Worm (Caenorhabditis elegans) whole organism, L2 larva: ENCODE data around the gene sid-5.
"Not testable (repeated sequence)": the region's sequence is repeated elsewhere in the genome, so short reads cannot be mapped to it uniquely, and the experiment has no call there.

Experiments
- C34F6.9 ChIP-seq: fragments of 150-350 bp; optimal IDR thresholded peaks from 2 replicates; lab custom pipeline; 2014; ENCODE audit warnings: missing biosample characterization, missing genetic modification characterization
- F13H6.1 ChIP-seq: sonication (generic microtip); optimal IDR thresholded peaks from 2 replicates; lab custom pipeline; 2016; ENCODE audit warnings: missing genetic modification characterization, missing compliant biosample characterization
- Y55F3AM.14 ChIP-seq: fragments of 200-800 bp; sonication (Bioruptor generic); optimal IDR thresholded peaks from 2 replicates; lab custom pipeline; 2018; ENCODE audit warnings: mild to moderate bottlenecking, missing genetic modification characterization, missing compliant biosample characterization
- ZK546.5 ChIP-seq: sonication (generic microtip); optimal IDR thresholded peaks from 2 replicates; lab custom pipeline; 2017; ENCODE audit warnings: missing biosample characterization, missing genetic modification characterization
- ama-1 ChIP-seq: fragments of 150-350 bp; optimal IDR thresholded peaks from 2 replicates; lab custom pipeline; 2018; ENCODE audit warnings: inconsistent platforms
- blmp-1 ChIP-seq: sonication (generic microtip); optimal IDR thresholded peaks from 2 replicates; lab custom pipeline; 2017; ENCODE audit warnings: missing genetic modification characterization, mild to moderate bottlenecking, missing compliant biosample characterization, antibody characterized with exemption, moderate library complexity; ENCODE audit not compliant: insufficient read depth
- ceh-82 ChIP-seq: fragments of 150-350 bp; optimal IDR thresholded peaks from 2 replicates; lab custom pipeline; 2014; ENCODE audit warnings: missing biosample characterization, missing genetic modification characterization
- crh-2 ChIP-seq: sonication (generic microtip); optimal IDR thresholded peaks from 2 replicates; lab custom pipeline; 2017; ENCODE audit warnings: missing biosample characterization, missing genetic modification characterization
- dmd-4 ChIP-seq: sonication (generic microtip); optimal IDR thresholded peaks from 2 replicates; lab custom pipeline; 2017; ENCODE audit warnings: missing biosample characterization, missing genetic modification characterization
- egl-27 ChIP-seq: sonication (generic microtip); optimal IDR thresholded peaks from 3 replicates; lab custom pipeline; 2017; ENCODE audit warnings: missing biosample characterization, missing genetic modification reagents, missing genetic modification characterization
- elt-1 ChIP-seq: fragments of 150-350 bp; optimal IDR thresholded peaks from 2 replicates; lab custom pipeline; 2014; ENCODE audit warnings: missing biosample characterization, missing genetic modification characterization
- elt-3 ChIP-seq: sonication (generic microtip); optimal IDR thresholded peaks from 2 replicates; lab custom pipeline; 2017; ENCODE audit warnings: missing biosample characterization, missing genetic modification characterization
- fos-1 ChIP-seq: fragments of 150-350 bp; optimal IDR thresholded peaks from 2 replicates; lab custom pipeline; 2014; ENCODE audit warnings: missing biosample characterization, missing genetic modification characterization
- gmeb-1 ChIP-seq: fragments of 150-350 bp; optimal IDR thresholded peaks from 2 replicates; lab custom pipeline; 2014; ENCODE audit warnings: missing biosample characterization, missing genetic modification characterization
- lin-11 ChIP-seq: fragments of 150-350 bp; sonication (generic microtip); optimal IDR thresholded peaks from 2 replicates; lab custom pipeline; 2014; ENCODE audit warnings: missing biosample characterization, missing genetic modification characterization, inconsistent platforms, mixed read lengths
- lin-13 ChIP-seq: fragments of 150-350 bp; optimal IDR thresholded peaks from 2 replicates; lab custom pipeline; 2014; ENCODE audit warnings: missing biosample characterization, missing genetic modification reagents, missing genetic modification characterization
- lsy-2 ChIP-seq, 2 experiments: fragments of 150-350 bp in 1 of 2; sonication (generic microtip) in 1 of 2; optimal IDR thresholded peaks; 2 replicates each; lab custom pipeline; 2014 to 2017; ENCODE audit warnings: missing biosample characterization in 2 of 2, missing genetic modification characterization in 2 of 2
- nhr-10 ChIP-seq: sonication (generic microtip); optimal IDR thresholded peaks from 2 replicates; lab custom pipeline; 2017; ENCODE audit warnings: missing biosample characterization, missing genetic modification characterization
- nhr-11 ChIP-seq: fragments of 150-350 bp; optimal IDR thresholded peaks from 2 replicates; lab custom pipeline; 2014; ENCODE audit warnings: missing biosample characterization, missing genetic modification characterization
- nhr-129 ChIP-seq: fragments of 150-350 bp; optimal IDR thresholded peaks from 2 replicates; lab custom pipeline; 2014; ENCODE audit warnings: missing biosample characterization, missing genetic modification characterization
- nhr-21 ChIP-seq: fragments of 150-350 bp; optimal IDR thresholded peaks from 2 replicates; lab custom pipeline; 2014; ENCODE audit warnings: missing biosample characterization, missing genetic modification characterization
- nhr-237 ChIP-seq: fragments of 150-350 bp; optimal IDR thresholded peaks from 2 replicates; lab custom pipeline; 2014; ENCODE audit warnings: missing biosample characterization, missing genetic modification characterization
- nhr-6 ChIP-seq: fragments of 150-350 bp; optimal IDR thresholded peaks from 2 replicates; lab custom pipeline; 2014; ENCODE audit warnings: missing biosample characterization, missing genetic modification characterization
- nhr-77 ChIP-seq: fragments of 150-350 bp; optimal IDR thresholded peaks from 2 replicates; lab custom pipeline; 2014; ENCODE audit warnings: missing biosample characterization, missing genetic modification characterization
- peb-1 ChIP-seq: fragments of 150-350 bp; optimal IDR thresholded peaks from 2 replicates; lab custom pipeline; 2014; ENCODE audit warnings: missing biosample characterization, missing genetic modification characterization
- sma-3 ChIP-seq: sonication (generic microtip); optimal IDR thresholded peaks from 2 replicates; lab custom pipeline; 2016; ENCODE audit warnings: missing genetic modification reagents, missing genetic modification characterization, missing compliant biosample characterization
- sma-9 ChIP-seq, 2 experiments: fragments of 150-350 bp in 1 of 2; sonication (generic microtip) in 1 of 2; optimal IDR thresholded peaks; 2 replicates each; lab custom pipeline; 2014 to 2016; ENCODE audit warnings: missing genetic modification characterization in 2 of 2, mild to moderate bottlenecking in 1 of 2, missing biosample characterization in 1 of 2, missing compliant biosample characterization in 1 of 2, missing genetic modification reagents in 1 of 2, moderate library complexity in 1 of 2
- snpc-4 ChIP-seq: fragments of 150-350 bp; optimal IDR thresholded peaks from 2 replicates; lab custom pipeline; 2014; ENCODE audit warnings: missing biosample characterization, missing genetic modification characterization
- unc-39 ChIP-seq: fragments of 150-350 bp; optimal IDR thresholded peaks from 2 replicates; lab custom pipeline; 2014; ENCODE audit warnings: missing biosample characterization, missing genetic modification characterization
- unc-55 ChIP-seq: fragments of 150-350 bp; sonication (generic microtip); optimal IDR thresholded peaks from 3 replicates; lab custom pipeline; 2014; ENCODE audit warnings: missing biosample characterization, missing genetic modification reagents, missing genetic modification characterization
- unc-62 ChIP-seq: fragments of 150-350 bp; optimal IDR thresholded peaks from 2 replicates; lab custom pipeline; 2014; ENCODE audit warnings: missing biosample characterization, missing genetic modification reagents, missing genetic modification characterization
- ztf-1 ChIP-seq: fragments of 200-800 bp; sonication (Bioruptor generic); conservative IDR thresholded peaks from 2 replicates; pipeline ENCODE4 v1.3.6; 2022; ENCODE audit warnings: missing genetic modification characterization, missing compliant biosample characterization
- ztf-11 ChIP-seq: sonication (generic microtip); optimal IDR thresholded peaks from 2 replicates; lab custom pipeline; 2017; ENCODE audit warnings: missing biosample characterization, missing genetic modification characterization
- ztf-4 ChIP-seq: fragments of 150-350 bp; optimal IDR thresholded peaks from 2 replicates; lab custom pipeline; 2014; ENCODE audit warnings: missing biosample characterization, missing genetic modification characterization

The sid-5 gene

ce11 chrX:6867707-6868106, 36.8 kb upstream of the sid-5 start:
- TF ChIP-seq lin-13 (GFP tag; lab: Kevin White, UChicago) (peak; percentile 31), fos-1 (tag; lab: Kevin White, UChicago) (peak; percentile 59), sma-3 (GFP tag; lab: Kevin White, UChicago) (peak; percentile 63), C34F6.9 (peak; percentile 10), ztf-11 (no peak), ZK546.5 (no peak), nhr-129 (peak; percentile 66), egl-27 (peak; percentile 47), sma-9 (GFP tag; optimal IDR thresholded peaks at IDR 0.05; lab: Kevin White, UChicago) (peak; percentile 82), sma-9 (tag; optimal IDR thresholded peaks at IDR 0.05; lab: Kevin White, UChicago) (no peak), crh-2 (tag; lab: Kevin White, UChicago) (peak; percentile 66), unc-62 (no peak), nhr-21 (tag; lab: Kevin White, UChicago) (peak; percentile 11), Y55F3AM.14 (GFP tag; lab: Kevin White, UChicago) (peak; percentile 62), nhr-237 (tag; lab: Kevin White, UChicago) (no peak), F13H6.1 (tag; lab: Kevin White, UChicago) (peak; percentile 40)

ce11 chrX:6868669-6869068, 35.9 kb upstream of the sid-5 start, which contains the start of gene C53B7.6:
TSS of gene C53B7.6 (minus strand) at chrX:6868769.
- not testable (repeated sequence) for TF ChIP-seq peb-1; nhr-77 (tag; lab: Kevin White, UChicago); snpc-4

- TF ChIP-seq gmeb-1 (tag; lab: Kevin White, UChicago) (no peak), nhr-237 (tag; lab: Kevin White, UChicago) (no peak), lin-11 (no peak), nhr-129 (no peak), elt-1 (tag; lab: Kevin White, UChicago) (no peak), Y55F3AM.14 (GFP tag; lab: Kevin White, UChicago) (no peak), blmp-1 (tag; lab: Kevin White, UChicago) (no peak), ama-1 (lab: Kevin White, UChicago) (no peak), elt-3 (tag; lab: Kevin White, UChicago) (no peak), unc-39 (tag; lab: Kevin White, UChicago) (no peak), ZK546.5 (no peak), unc-62 (no peak), peb-1 (no peak), ztf-4 (tag; lab: Kevin White, UChicago) (no peak), nhr-10 (tag; lab: Kevin White, UChicago) (no peak), dmd-4 (no peak)
Observed at ce11 chrX:6874723-6875122, 29.8 kb upstream of the sid-5 start, which contains the start of gene F41C6.4. TSS of gene F41C6.4 (minus strand) at chrX:6874823.

ce11 chrX:6875273-6875672, 29.2 kb upstream of the sid-5 start:
- TF ChIP-seq unc-62: no peak
- TF ChIP-seq nhr-11 (tag; lab: Kevin White, UChicago): no peak
- TF ChIP-seq lin-11: no peak
- TF ChIP-seq unc-39 (tag; lab: Kevin White, UChicago): no peak
- TF ChIP-seq ZK546.5: no peak
- no peak for TF ChIP-seq Y55F3AM.14 (GFP tag; lab: Kevin White, UChicago)

- TF ChIP-seq nhr-237 (tag; lab: Kevin White, UChicago) (no peak), nhr-11 (tag; lab: Kevin White, UChicago) (no peak), unc-55 (no peak), nhr-6 (tag; lab: Kevin White, UChicago) (no peak), peb-1 (no peak), ceh-82 (tag; lab: Kevin White, UChicago) (no peak), nhr-77 (tag; lab: Kevin White, UChicago) (no peak), blmp-1 (tag; lab: Kevin White, UChicago) (no peak), unc-62 (no peak), ZK546.5 (no peak), elt-3 (tag; lab: Kevin White, UChicago) (no peak)
- TF ChIP-seq, all 48 proteins: peak for 0
Observed at ce11 chrX:6877436-6877835, 27.1 kb upstream of the sid-5 start, which contains the start of gene col-173. TSS of gene col-173 (minus strand) at chrX:6877536.

- not testable (repeated sequence) for TF ChIP-seq C34F6.9; ztf-1; lsy-2 (tag; optimal IDR thresholded peaks at IDR 0.05; lab: Kevin White, UChicago)
Observed at ce11 chrX:6881795-6882194, 22.7 kb upstream of the sid-5 start, which contains the start of gene F41C6.6. TSS of gene F41C6.6 (minus strand) at chrX:6881895.
